Worm (Caenorhabditis elegans) whole organism, L3 larva: ENCODE measurements around the gene zhit-1.

ENCODE experiments used
- ZK546.5 ChIP-seq: sonication (generic microtip); optimal IDR thresholded peaks from 2 replicates; lab custom pipeline; 2017; ENCODE audit warnings: missing biosample characterization, missing genetic modification characterization
- aly-2 ChIP-seq: fragments of 150-350 bp; optimal IDR thresholded peaks from 2 replicates; lab custom pipeline; 2014; ENCODE audit warnings: missing biosample characterization, missing genetic modification characterization
- ama-1 ChIP-seq: fragments of 150-350 bp; optimal IDR thresholded peaks from 2 replicates; lab custom pipeline; 2018
- ceh-82 ChIP-seq: fragments of 150-350 bp; optimal IDR thresholded peaks from 2 replicates; lab custom pipeline; 2014; ENCODE audit warnings: missing biosample characterization, missing genetic modification characterization
- ceh-9 ChIP-seq: sonication (generic microtip); optimal IDR thresholded peaks from 2 replicates; lab custom pipeline; 2018; ENCODE audit warnings: missing biosample characterization, missing genetic modification characterization
- daf-12 ChIP-seq: fragments of 150-350 bp; optimal IDR thresholded peaks from 2 replicates; lab custom pipeline; 2014; ENCODE audit warnings: missing biosample characterization, missing genetic modification reagents, missing genetic modification characterization
- egl-27 ChIP-seq: sonication (generic microtip); optimal IDR thresholded peaks from 4 replicates; lab custom pipeline; 2017; ENCODE audit warnings: missing biosample characterization, missing genetic modification reagents, missing genetic modification characterization
- egl-5 ChIP-seq: fragments of 150-350 bp; optimal IDR thresholded peaks from 2 replicates; lab custom pipeline; 2017; ENCODE audit warnings: missing biosample characterization, missing genetic modification reagents, missing genetic modification characterization, inconsistent platforms
- elt-1 ChIP-seq: fragments of 150-350 bp; optimal IDR thresholded peaks from 2 replicates; lab custom pipeline; 2014; ENCODE audit warnings: missing biosample characterization, missing genetic modification characterization
- elt-2 ChIP-seq: sonication (generic microtip); optimal IDR thresholded peaks from 2 replicates; lab custom pipeline; 2016; ENCODE audit warnings: missing genetic modification reagents, mild to moderate bottlenecking, missing genetic modification characterization, missing compliant biosample characterization
- eor-1 ChIP-seq, 2 experiments: fragments of 150-350 bp; optimal IDR thresholded peaks; 2 replicates each; lab custom pipeline; 2014 to 2018; ENCODE audit warnings: missing biosample characterization in 2 of 2, missing genetic modification characterization in 2 of 2
- fkh-10 ChIP-seq: sonication (generic microtip); optimal IDR thresholded peaks from 2 replicates; lab custom pipeline; 2017; ENCODE audit warnings: missing biosample characterization, missing genetic modification reagents, missing genetic modification characterization
- fos-1 ChIP-seq: fragments of 150-350 bp; optimal IDR thresholded peaks from 2 replicates; lab custom pipeline; 2014; ENCODE audit warnings: missing biosample characterization, missing genetic modification characterization
- hmg-11 ChIP-seq: sonication (generic microtip); optimal IDR thresholded peaks from 2 replicates; lab custom pipeline; 2016; ENCODE audit warnings: missing genetic modification characterization, missing compliant biosample characterization
- jun-1 ChIP-seq: fragments of 150-350 bp; optimal IDR thresholded peaks from 2 replicates; lab custom pipeline; 2014; ENCODE audit warnings: missing biosample characterization, missing genetic modification reagents, missing genetic modification characterization
- lin-15B ChIP-seq: fragments of 150-350 bp; optimal IDR thresholded peaks from 2 replicates; lab custom pipeline; 2014; ENCODE audit warnings: missing biosample characterization, missing genetic modification characterization
- lin-39 ChIP-seq: fragments of 150-350 bp; optimal IDR thresholded peaks from 2 replicates; lab custom pipeline; 2018; ENCODE audit warnings: missing biosample characterization, missing genetic modification reagents, missing genetic modification characterization
- lsy-12 ChIP-seq: sonication (generic microtip); optimal IDR thresholded peaks from 2 replicates; lab custom pipeline; 2016; ENCODE audit warnings: mild to moderate bottlenecking, missing genetic modification characterization, missing compliant biosample characterization
- nfya-1 ChIP-seq: sonication (generic microtip); optimal IDR thresholded peaks from 2 replicates; lab custom pipeline; 2017; ENCODE audit warnings: missing genetic modification characterization, mild to moderate bottlenecking, missing compliant biosample characterization, antibody characterized with exemption, moderate library complexity; ENCODE audit not compliant: insufficient read depth
- nhr-237 ChIP-seq: fragments of 150-350 bp; optimal IDR thresholded peaks from 2 replicates; lab custom pipeline; 2014; ENCODE audit warnings: missing biosample characterization, missing genetic modification characterization
- nhr-25 ChIP-seq: sonication (generic microtip); optimal IDR thresholded peaks from 2 replicates; lab custom pipeline; 2017; ENCODE audit warnings: missing biosample characterization, missing genetic modification characterization
- nhr-28 ChIP-seq: fragments of 150-350 bp; optimal IDR thresholded peaks from 2 replicates; lab custom pipeline; 2014; ENCODE audit warnings: missing biosample characterization, missing genetic modification characterization
- nhr-43 ChIP-seq: sonication (generic microtip); optimal IDR thresholded peaks from 2 replicates; lab custom pipeline; 2016; ENCODE audit warnings: mild to moderate bottlenecking, missing genetic modification characterization, missing compliant biosample characterization; ENCODE audit not compliant: poor library complexity, severe bottlenecking
- nhr-76 ChIP-seq: fragments of 150-350 bp; sonication (generic microtip); optimal IDR thresholded peaks from 5 replicates; lab custom pipeline; 2014; ENCODE audit warnings: missing biosample characterization, missing genetic modification characterization
- nhr-77 ChIP-seq: fragments of 150-350 bp; optimal IDR thresholded peaks from 2 replicates; lab custom pipeline; 2014; ENCODE audit warnings: missing biosample characterization, missing genetic modification characterization
- pha-4 ChIP-seq: fragments of 150-350 bp; optimal IDR thresholded peaks from 2 replicates; lab custom pipeline; 2014; ENCODE audit warnings: missing biosample characterization, missing genetic modification reagents, missing genetic modification characterization
- pqm-1 ChIP-seq: fragments of 150-350 bp; optimal IDR thresholded peaks from 2 replicates; lab custom pipeline; 2017; ENCODE audit warnings: missing biosample characterization, missing genetic modification characterization, inconsistent platforms
- skn-1 ChIP-seq: fragments of 150-350 bp; optimal IDR thresholded peaks from 2 replicates; lab custom pipeline; 2014; ENCODE audit warnings: missing biosample characterization, missing genetic modification characterization
- snpc-4 ChIP-seq: fragments of 150-350 bp; optimal IDR thresholded peaks from 2 replicates; lab custom pipeline; 2014; ENCODE audit warnings: missing biosample characterization, missing genetic modification characterization
- tbx-2 ChIP-seq: sonication (generic microtip); optimal IDR thresholded peaks from 2 replicates; lab custom pipeline; 2016; ENCODE audit warnings: mild to moderate bottlenecking, missing genetic modification characterization, missing compliant biosample characterization
- unc-39 ChIP-seq: sonication (generic microtip); optimal IDR thresholded peaks from 4 replicates; lab custom pipeline; 2017; ENCODE audit warnings: missing biosample characterization, missing genetic modification characterization
- unc-62 ChIP-seq: fragments of 150-350 bp; sonication (generic microtip); optimal IDR thresholded peaks from 4 replicates; lab custom pipeline; 2014; ENCODE audit warnings: missing biosample characterization, missing genetic modification reagents, missing genetic modification characterization
- zag-1 ChIP-seq: fragments of 150-350 bp; optimal IDR thresholded peaks from 2 replicates; lab custom pipeline; 2014; ENCODE audit warnings: missing biosample characterization, missing genetic modification characterization
- ztf-11 ChIP-seq: fragments of 150-350 bp; optimal IDR thresholded peaks from 2 replicates; lab custom pipeline; 2014; ENCODE audit warnings: missing biosample characterization, missing genetic modification characterization
- ztf-4 ChIP-seq: fragments of 150-350 bp; optimal IDR thresholded peaks from 2 replicates; lab custom pipeline; 2014; ENCODE audit warnings: missing biosample characterization, missing genetic modification characterization

Gene zhit-1

ce11 chrV:5640072-5640471, 43.7 kb upstream of the zhit-1 start:
- peak; percentile 27 for TF ChIP-seq lin-15B

ce11 chrV:5634445-5634844, 38.1 kb upstream of the zhit-1 start:
- TF ChIP-seq fos-1, result no peak
- no peak for TF ChIP-seq lin-39 (tag; lab: Kevin White, UChicago)
- TF ChIP-seq pqm-1 (tag; lab: Kevin White, UChicago), result peak; percentile 38
- no peak for TF ChIP-seq ama-1
- TF ChIP-seq nhr-237 (tag; lab: Kevin White, UChicago), result no peak
- no peak for TF ChIP-seq eor-1 (tag; optimal IDR thresholded peaks at IDR 0.05; lab: Kevin White, UChicago)
- peak; percentile 82 for TF ChIP-seq elt-2 (tag; lab: Kevin White, UChicago)
- no peak for TF ChIP-seq nhr-43 (tag; lab: Kevin White, UChicago)
- no peak for TF ChIP-seq ZK546.5
- TF ChIP-seq aly-2 (tag; lab: Kevin White, UChicago), result no peak
- no peak for TF ChIP-seq unc-39 (tag; lab: Kevin White, UChicago)
- no peak for TF ChIP-seq ceh-82
- TF ChIP-seq tbx-2 (tag; lab: Kevin White, UChicago), result no peak
- no peak for TF ChIP-seq nhr-25
- no peak for TF ChIP-seq elt-1
- TF ChIP-seq nfya-1 (tag; lab: Kevin White, UChicago), result no peak
- TF ChIP-seq pha-4, result no peak
- TF ChIP-seq ztf-11, result no peak

ce11 chrV:5630792-5631191, 34.4 kb upstream of the zhit-1 start, which contains the start of gene acy-4:
TSS of gene acy-4 (minus strand) at chrV:5630892.
- no peak for TF ChIP-seq daf-12 (tag; lab: Kevin White, UChicago)
- no peak for TF ChIP-seq nhr-237 (tag; lab: Kevin White, UChicago)
- no peak for TF ChIP-seq snpc-4 (tag; lab: Kevin White, UChicago)
- TF ChIP-seq skn-1 (tag; lab: Kevin White, UChicago), result no peak
- TF ChIP-seq fkh-10, result no peak
- TF ChIP-seq eor-1 (tag; optimal IDR thresholded peaks at IDR 0.05; lab: Kevin White, UChicago), result no peak
- no peak for TF ChIP-seq elt-2 (tag; lab: Kevin White, UChicago)
- TF ChIP-seq egl-5 (tag; lab: Kevin White, UChicago), result no peak
- TF ChIP-seq nhr-28, result no peak
- no peak for TF ChIP-seq elt-1
- no peak for TF ChIP-seq nhr-25
- no peak for TF ChIP-seq pha-4
- TF ChIP-seq pqm-1 (tag; lab: Kevin White, UChicago), result no peak
- no peak for TF ChIP-seq lin-39 (tag; lab: Kevin White, UChicago)
- no peak for TF ChIP-seq unc-39 (tag; lab: Kevin White, UChicago)
- TF ChIP-seq nhr-76 (tag; lab: Kevin White, UChicago), result no peak
- TF ChIP-seq ztf-4 (tag; lab: Kevin White, UChicago), result no peak
- no peak for TF ChIP-seq lsy-12

- TF ChIP-seq fkh-10, result no peak
- peak; percentile 72 for TF ChIP-seq unc-62 (GFP tag; lab: Kevin White, UChicago)
- TF ChIP-seq lin-39 (tag; lab: Kevin White, UChicago), result peak; percentile 39
- TF ChIP-seq, all 47 proteins: peak for 2
These were observed 31.7 kb upstream of the zhit-1 start for ce11 chrV:5628014-5628413.

- TF ChIP-seq ceh-9 (no peak), nfya-1 (tag; lab: Kevin White, UChicago) (no peak), jun-1 (no peak), egl-5 (tag; lab: Kevin White, UChicago) (no peak), nhr-25 (no peak)
These were observed 25.0 kb upstream of the zhit-1 start, which contains the start of gene M03E7.1 for ce11 chrV:5621390-5621789. TSS of gene M03E7.1 (plus strand) at chrV:5621690.

- TF ChIP-seq pqm-1 (tag; lab: Kevin White, UChicago) (no peak), jun-1 (no peak), egl-27 (tag; lab: Kevin White, UChicago) (no peak), egl-5 (tag; lab: Kevin White, UChicago) (peak; percentile 21), hmg-11 (tag; lab: Kevin White, UChicago) (no peak), lin-39 (tag; lab: Kevin White, UChicago) (no peak), nhr-77 (tag; lab: Kevin White, UChicago) (no peak), zag-1 (tag; lab: Kevin White, UChicago) (no peak), fos-1 (no peak)
These were observed 23.7 kb upstream of the zhit-1 start, which contains the start of gene memb-2 for ce11 chrV:5620040-5620439. TSS of gene memb-2 (minus strand) at chrV:5620140.
